Fruit fly (Drosophila melanogaster) whole organism, embryonic: ENCODE measurements around the gene Sgsf.

ENCODE experiments used
- CG10321 ChIP-seq: fragments of 200-800 bp; sonication (Bioruptor generic); IDR thresholded peaks from 2 replicates; pipeline ENCODE4 v1.3.6; 2022; ENCODE audit warnings: missing biosample characterization, missing genetic modification characterization
- CG10431 ChIP-seq: fragments of 200-800 bp; sonication (Bioruptor generic); optimal IDR thresholded peaks from 3 replicates; lab custom pipeline; 2018; ENCODE audit warnings: missing biosample characterization, mild to moderate bottlenecking, missing genetic modification characterization
- CG10543 ChIP-seq: fragments of 200-800 bp; sonication (Bioruptor generic); optimal IDR thresholded peaks from 3 replicates; lab custom pipeline; 2017; ENCODE audit warnings: missing biosample characterization, mild to moderate bottlenecking, missing genetic modification characterization, moderate library complexity
- CG11560 ChIP-seq: fragments of 200-800 bp; sonication (Bioruptor generic); IDR thresholded peaks from 3 replicates; pipeline ENCODE4 v1.3.6; 2022; ENCODE audit warnings: missing biosample characterization, missing genetic modification characterization
- CG11696 ChIP-seq: fragments of 200-800 bp; sonication (Bioruptor generic); IDR thresholded peaks from 2 replicates; pipeline ENCODE4 v1.3.6; 2022; ENCODE audit warnings: missing biosample characterization, missing genetic modification characterization
- CG14441 ChIP-seq: fragments of 200-800 bp; sonication (Bioruptor generic); IDR thresholded peaks from 2 replicates; pipeline ENCODE4 v1.3.6; 2022; ENCODE audit warnings: missing biosample characterization, missing genetic modification characterization
- CG14860 ChIP-seq: fragments of 200-800 bp; sonication (Bioruptor generic); IDR thresholded peaks from 3 replicates; pipeline ENCODE4 v1.3.6; 2022; ENCODE audit warnings: missing biosample characterization, missing genetic modification characterization; ENCODE audit not compliant: partially characterized antibody
- CG15479 ChIP-seq: fragments of 200-800 bp; sonication (Bioruptor generic); optimal IDR thresholded peaks from 3 replicates; lab custom pipeline; 2019; ENCODE audit warnings: missing biosample characterization, mild to moderate bottlenecking, missing genetic modification characterization, moderate library complexity
- CG18476 ChIP-seq: fragments of 200-800 bp; sonication (Bioruptor generic); optimal IDR thresholded peaks from 2 replicates; lab custom pipeline; 2016; ENCODE audit warnings: missing biosample characterization, mild to moderate bottlenecking, missing genetic modification characterization
- CG2678 ChIP-seq: fragments of 200-800 bp; sonication (Bioruptor generic); optimal IDR thresholded peaks from 3 replicates; lab custom pipeline; 2019; ENCODE audit warnings: missing biosample characterization, mild to moderate bottlenecking, missing genetic modification characterization, moderate library complexity
- CG32532 ChIP-seq: fragments of 200-800 bp; sonication (Bioruptor generic); IDR thresholded peaks from 2 replicates; pipeline ENCODE4 v1.3.6; 2022; ENCODE audit warnings: missing biosample characterization, missing genetic modification characterization
- CG6272 ChIP-seq: fragments of 200-800 bp; sonication (Bioruptor generic); IDR thresholded peaks from 2 replicates; pipeline ENCODE4 v1.3.6; 2022; ENCODE audit warnings: missing biosample characterization, missing genetic modification characterization
- D ChIP-seq, 2 experiments: fragments of 200-800 bp in 1 of 2; fragments of >200 bp in 1 of 2; sonication (Bioruptor generic) in 1 of 2; optimal IDR thresholded peaks; 2 replicates in 1 of 2; 3 replicates in 1 of 2; lab custom pipeline; 2017; ENCODE audit warnings: mild to moderate bottlenecking in 1 of 2, missing biosample characterization in 1 of 2, missing genetic modification characterization in 1 of 2, missing genetic modification reagents in 1 of 2
- Dbx ChIP-seq: fragments of 200-800 bp; sonication (Bioruptor generic); IDR thresholded peaks from 3 replicates; pipeline ENCODE4 v1.3.6; 2022; ENCODE audit warnings: missing biosample characterization, missing genetic modification characterization
- Dref ChIP-seq: fragments of 200-800 bp; sonication (Bioruptor generic); IDR thresholded peaks from 2 replicates; pipeline ENCODE4 v1.3.6; 2022; ENCODE audit warnings: missing biosample characterization, missing genetic modification characterization
- Drgx ChIP-seq: fragments of 200-800 bp; sonication (Bioruptor generic); IDR thresholded peaks from 2 replicates; pipeline ENCODE4 v1.3.6; 2022; ENCODE audit warnings: missing biosample characterization, missing genetic modification characterization
- H15 ChIP-seq: fragments of 200-800 bp; sonication (Bioruptor generic); IDR thresholded peaks from 3 replicates; pipeline ENCODE4 v1.3.6; 2022; ENCODE audit warnings: missing biosample characterization, missing genetic modification characterization
- Lpt ChIP-seq: fragments of >200 bp; optimal IDR thresholded peaks from 2 replicates; lab custom pipeline; 2018; ENCODE audit warnings: missing biosample characterization, missing genetic modification characterization
- Max ChIP-seq: fragments of 200-800 bp; sonication (Bioruptor generic); optimal IDR thresholded peaks from 2 replicates; lab custom pipeline; 2016; ENCODE audit warnings: missing biosample characterization, mild to moderate bottlenecking, missing genetic modification characterization
- Meics ChIP-seq: fragments of 200-800 bp; sonication (Bioruptor generic); optimal IDR thresholded peaks from 2 replicates; lab custom pipeline; 2017; ENCODE audit warnings: missing biosample characterization, mild to moderate bottlenecking, missing genetic modification characterization
- Neu2 ChIP-seq: fragments of 200-800 bp; sonication (Bioruptor generic); optimal IDR thresholded peaks from 3 replicates; lab custom pipeline; 2016; ENCODE audit warnings: missing biosample characterization, missing genetic modification characterization, borderline replicate concordance
- ash1 ChIP-seq: fragments of 200-800 bp; sonication (Bioruptor generic); optimal IDR thresholded peaks from 2 replicates; lab custom pipeline; 2018; ENCODE audit warnings: missing biosample characterization, mild to moderate bottlenecking, missing genetic modification characterization
- cg ChIP-seq: fragments of 200-800 bp; sonication (Bioruptor generic); optimal IDR thresholded peaks from 3 replicates; lab custom pipeline; 2019; ENCODE audit warnings: missing biosample characterization, mild to moderate bottlenecking, missing genetic modification characterization, moderate library complexity
- chm ChIP-seq: fragments of 200-800 bp; sonication (Bioruptor generic); IDR thresholded peaks from 2 replicates; pipeline ENCODE4 v1.3.6; 2022; ENCODE audit warnings: missing biosample characterization, missing genetic modification characterization
- exex ChIP-seq: fragments of 200-800 bp; sonication (Bioruptor generic); optimal IDR thresholded peaks from 4 replicates; lab custom pipeline; 2018; ENCODE audit warnings: missing biosample characterization, mild to moderate bottlenecking, missing genetic modification characterization, moderate library complexity
- gem ChIP-seq: fragments of 200-800 bp; sonication (Bioruptor generic); optimal IDR thresholded peaks from 2 replicates; lab custom pipeline; 2019; ENCODE audit warnings: missing biosample characterization, mild to moderate bottlenecking, missing genetic modification characterization, moderate library complexity
- grn ChIP-seq: fragments of 200-800 bp; sonication (Bioruptor generic); optimal IDR thresholded peaks from 3 replicates; lab custom pipeline; 2017; ENCODE audit warnings: missing biosample characterization, missing genetic modification characterization
- ham ChIP-seq: fragments of 200-800 bp; sonication (Bioruptor generic); IDR thresholded peaks from 2 replicates; pipeline ENCODE4 v1.3.6; 2022; ENCODE audit warnings: missing biosample characterization, missing genetic modification characterization
- mirr ChIP-seq: fragments of 200-800 bp; sonication (Bioruptor generic); optimal IDR thresholded peaks from 3 replicates; lab custom pipeline; 2018; ENCODE audit warnings: missing biosample characterization, mild to moderate bottlenecking, missing genetic modification characterization
- org-1 ChIP-seq: fragments of 200-800 bp; sonication (Bioruptor generic); optimal IDR thresholded peaks from 2 replicates; lab custom pipeline; 2017; ENCODE audit warnings: missing biosample characterization, missing genetic modification characterization
- peb ChIP-seq: fragments of 200-800 bp; sonication (Bioruptor generic); IDR thresholded peaks from 2 replicates; pipeline ENCODE4 v1.3.6; 2022; ENCODE audit warnings: missing biosample characterization, missing genetic modification characterization
- pros ChIP-seq: fragments of 200-800 bp; sonication (Bioruptor generic); optimal IDR thresholded peaks from 3 replicates; lab custom pipeline; 2019; ENCODE audit warnings: missing biosample characterization, mild to moderate bottlenecking, missing genetic modification characterization, moderate library complexity
- sd ChIP-seq: fragments of 200-800 bp; sonication (Bioruptor generic); optimal IDR thresholded peaks from 3 replicates; lab custom pipeline; 2018; ENCODE audit warnings: missing biosample characterization, mild to moderate bottlenecking, missing genetic modification characterization, moderate library complexity
- sug ChIP-seq: fragments of 200-800 bp; optimal IDR thresholded peaks from 2 replicates; lab custom pipeline; 2019; ENCODE audit warnings: missing biosample characterization, mild to moderate bottlenecking, missing genetic modification characterization, moderate library complexity
- tgo ChIP-seq: fragments of 200-800 bp; sonication (Bioruptor generic); IDR thresholded peaks from 3 replicates; pipeline ENCODE4 v1.3.6; 2022; ENCODE audit warnings: missing biosample characterization, missing genetic modification characterization
- wek ChIP-seq: fragments of 200-800 bp; sonication (Bioruptor generic); optimal IDR thresholded peaks from 3 replicates; lab custom pipeline; 2018; ENCODE audit warnings: missing biosample characterization, mild to moderate bottlenecking, missing genetic modification characterization, moderate library complexity
- zen ChIP-seq: fragments of 200-800 bp; sonication (Bioruptor generic); optimal IDR thresholded peaks from 3 replicates; lab custom pipeline; 2018; ENCODE audit warnings: missing biosample characterization, mild to moderate bottlenecking, missing genetic modification characterization, moderate library complexity

Sgsf gene

DNA sequence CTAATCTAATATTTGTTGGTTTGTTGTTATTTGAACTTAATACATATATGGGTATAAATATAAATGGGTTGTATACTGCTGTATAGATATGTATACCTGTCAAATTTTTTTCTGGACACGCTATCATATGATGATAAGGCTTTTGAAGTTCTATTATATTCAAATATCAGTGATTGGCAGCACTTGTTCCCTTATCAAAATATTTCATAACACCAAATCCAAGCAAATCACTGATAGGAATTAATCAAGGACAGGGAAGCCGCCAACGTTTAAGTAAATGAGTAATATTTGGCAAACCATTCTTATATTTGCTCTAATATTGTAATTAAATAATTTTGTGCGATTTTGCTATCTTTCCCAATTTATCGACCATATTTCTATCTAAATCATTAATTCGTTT is 37.8 kb downstream of the Sgsf start:
- TF ChIP-seq grn (GFP tag; lab: Kevin White, UChicago) (peak; percentile 9), ash1 (GFP tag; lab: Kevin White, UChicago) (no peak), Max (no peak), exex (tag; lab: Kevin White, UChicago) (peak; percentile 79), ham (no peak), mirr (GFP tag; lab: Kevin White, UChicago) (peak; percentile 50), peb (GFP tag; lab: Robert Waterston, UW) (no peak), H15 (GFP tag; lab: Robert Waterston, UW) (no peak), sug (tag; lab: Kevin White, UChicago) (peak; percentile 23)

DNA sequence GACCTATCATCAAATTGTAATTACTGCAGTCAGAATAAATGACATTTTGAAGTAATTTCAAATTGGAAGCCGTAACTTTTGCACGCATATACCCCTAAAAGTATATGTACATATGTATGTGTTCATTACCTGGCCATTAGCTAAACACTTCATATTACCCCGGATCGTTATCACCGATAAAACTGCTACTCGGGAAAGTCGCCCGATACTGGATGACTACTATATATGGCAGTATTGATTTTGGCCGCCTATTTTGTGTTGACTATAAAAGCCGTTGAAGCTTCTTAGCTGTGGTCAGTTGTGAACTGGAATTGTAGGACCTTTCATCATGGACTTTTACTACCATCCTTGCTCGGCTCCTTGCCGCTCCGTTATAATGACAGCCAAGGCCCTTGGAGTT is 38.2 kb downstream of the Sgsf start, which contains the start of gene GstD8:
TSS of gene GstD8 (plus strand) at position 301 of the 400 bp plus-strand sequence.
- TF ChIP-seq CG11560 = no peak
- TF ChIP-seq zen = peak; percentile 56

DNA sequence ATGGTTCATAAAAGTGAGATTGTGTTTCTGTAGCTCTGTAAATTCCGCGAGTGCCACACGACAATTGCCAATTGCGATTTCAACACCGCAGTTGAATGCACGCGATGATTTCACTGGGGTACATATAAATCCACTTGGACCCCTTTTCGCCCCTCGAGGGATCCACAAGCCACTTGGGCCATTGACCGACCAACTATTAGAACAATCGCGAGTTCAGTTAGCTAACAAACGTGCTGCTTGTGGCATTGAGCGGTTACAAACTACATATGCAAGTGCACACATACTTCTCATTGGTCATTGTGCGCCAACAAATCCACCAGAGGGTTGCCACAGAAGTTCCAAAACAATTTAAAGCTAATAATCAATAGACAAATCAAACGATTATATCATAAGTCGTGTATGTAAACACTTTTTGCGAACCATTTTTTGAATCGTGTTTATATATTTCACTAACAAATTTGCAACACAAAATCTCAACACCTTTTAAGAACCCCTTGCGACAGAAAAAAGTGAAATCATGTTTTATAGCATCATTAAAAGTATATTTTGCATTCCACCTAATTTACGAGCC is 39.7 kb downstream of the Sgsf start:
- TF ChIP-seq CG18476 (GFP tag; lab: Kevin White, UChicago) = peak; percentile 79
- TF ChIP-seq CG32532 = no peak
- no peak for TF ChIP-seq CG14441 (GFP tag; lab: Robert Waterston, UW)
- TF ChIP-seq Drgx (GFP tag; lab: Robert Waterston, UW) = peak; percentile 55

DNA sequence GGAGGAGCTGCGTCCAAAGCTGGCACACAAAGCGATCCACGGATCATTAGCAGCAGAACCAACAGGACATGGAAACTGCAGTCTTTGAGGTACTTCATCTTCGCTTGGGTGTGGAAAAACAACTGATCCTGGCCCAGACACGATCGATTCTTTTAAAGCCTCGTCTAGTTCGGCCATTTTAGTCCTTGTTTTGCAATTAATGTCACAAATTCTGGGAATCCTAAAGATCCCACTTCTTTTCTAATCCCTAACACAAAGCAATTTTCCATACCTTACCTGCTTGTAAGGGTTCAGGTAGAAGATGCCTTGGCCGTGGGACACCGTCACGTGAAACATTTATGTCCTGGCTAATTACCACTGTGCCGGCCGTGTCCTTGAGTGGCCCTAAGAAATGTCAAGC is 41.1 kb downstream of the Sgsf start, which contains the start of gene CG10035:
TSS of gene CG10035 (minus strand) at position 129 of the 400 bp plus-strand sequence.
- TF ChIP-seq CG2678 (tag; lab: Kevin White, UChicago) (no peak), pros (GFP tag; lab: Kevin White, UChicago) (peak; percentile 12), D (optimal IDR thresholded peaks at IDR 0.05; lab: Kevin White, UChicago) (peak; percentile 55), D (GFP tag; optimal IDR thresholded peaks at IDR 0.05; lab: Kevin White, UChicago) (no peak), CG15479 (GFP tag; lab: Kevin White, UChicago) (peak; percentile 20), zen (peak; percentile 98)
- TF ChIP-seq, all 482 proteins: peak for 4

DNA sequence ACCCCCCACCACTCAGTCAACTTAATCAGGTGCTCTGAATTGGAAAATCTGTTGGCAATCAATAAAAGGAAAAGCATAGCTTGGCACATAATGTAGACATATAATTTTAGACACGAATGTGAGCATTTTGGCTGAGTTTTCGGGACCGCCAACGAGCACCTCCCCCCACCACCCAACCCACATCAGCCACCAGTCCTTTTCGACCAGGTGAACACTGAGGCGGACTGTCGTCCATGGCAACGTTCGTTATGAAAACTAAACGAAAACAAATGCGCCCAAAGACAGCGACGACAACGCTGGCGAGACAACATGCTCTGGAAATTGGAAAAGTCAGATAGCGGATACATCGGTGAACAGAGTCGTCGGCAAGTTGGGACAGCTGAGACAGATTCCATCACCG is 41.6 kb downstream of the Sgsf start, which contains the start of gene GstD11:
TSS of gene GstD11 (plus strand) at position 301 of the 400 bp plus-strand sequence.
- TF ChIP-seq Neu2 (GFP tag; lab: Kevin White, UChicago) (no peak), gem (tag; lab: Kevin White, UChicago) (no peak), wek (GFP tag; lab: Kevin White, UChicago) (no peak), CG10321 (no peak), CG11560 (no peak), tgo (GFP tag; lab: Robert Waterston, UW) (no peak), org-1 (GFP tag; lab: Kevin White, UChicago) (no peak), CG10543 (GFP tag; lab: Kevin White, UChicago) (no peak), CG14860 (GFP tag; lab: Robert Waterston, UW) (no peak), Dref (GFP tag; lab: Robert Waterston, UW) (no peak), Meics (GFP tag; lab: Kevin White, UChicago) (no peak), cg (GFP tag; lab: Kevin White, UChicago) (no peak), chm (GFP tag; lab: Robert Waterston, UW) (no peak), Dbx (no peak), CG6272 (no peak), Lpt (GFP tag; lab: Kevin White, UChicago) (no peak), CG11696 (GFP tag; lab: Robert Waterston, UW) (no peak), CG10431 (GFP tag; lab: Kevin White, UChicago) (no peak), sd (no peak)
